Worm (Caenorhabditis elegans): ENCODE data around the gene K02B2.6.

Gene K02B2.6

ce11 chrIV:5924241-5924640 is 37.8 kb downstream of the K02B2.6 start:
- TF ChIP-seq snpc-1.1 (tag; optimal IDR thresholded peaks at IDR 0.05; ENCODE audit: insufficient read depth) (no peak), efl-1 (GFP tag; optimal IDR thresholded peaks at IDR 0.05) (no peak), ceh-100 (GFP tag; IDR thresholded peaks at IDR 0.05) (no peak), F10E7.11 (tag; optimal IDR thresholded peaks at IDR 0.05) (no peak), atf-7 (tag; optimal IDR thresholded peaks at IDR 0.05) (no peak), xnd-1 (tag; optimal IDR thresholded peaks at IDR 0.05) (no peak), egl-18 (GFP tag; IDR thresholded peaks at IDR 0.05) (no peak), rcor-1 (GFP tag; IDR thresholded peaks at IDR 0.05) (no peak), akir-1 (GFP tag; optimal IDR thresholded peaks at IDR 0.05) (no peak), lag-1 (GFP tag; IDR thresholded peaks at IDR 0.05) (no peak), F33H1.4 (GFP tag; IDR thresholded peaks at IDR 0.05) (no peak), ztf-22 (GFP tag; optimal IDR thresholded peaks at IDR 0.05) (no peak), nfya-2 (GFP tag; IDR thresholded peaks at IDR 0.05) (no peak)

ce11 chrIV:5923112-5923511 is 39.0 kb downstream of the K02B2.6 start:
- no peak for TF ChIP-seq T26A5.8 (tag; optimal IDR thresholded peaks at IDR 0.05)
- no peak for TF ChIP-seq snpc-1.1 (tag; optimal IDR thresholded peaks at IDR 0.05; ENCODE audit: insufficient read depth)
- no peak for TF ChIP-seq B0035.1 (tag; optimal IDR thresholded peaks at IDR 0.05)
- no peak for TF ChIP-seq xnd-1 (tag; optimal IDR thresholded peaks at IDR 0.05)
- TF ChIP-seq snpc-4 (GFP tag; optimal IDR thresholded peaks at IDR 0.05), result no peak
- no peak for TF ChIP-seq snpc-4 (tag; optimal IDR thresholded peaks at IDR 0.05)
- no peak for TF ChIP-seq hlh-12 (tag; optimal IDR thresholded peaks at IDR 0.05)
- no peak for TF ChIP-seq hsf-1 (GFP tag; IDR thresholded peaks at IDR 0.05)

- TF ChIP-seq nfya-1 (tag; optimal IDR thresholded peaks at IDR 0.05; ENCODE audit: borderline replicate concordance, insufficient read depth) (no peak), dox-1 (GFP tag; IDR thresholded peaks at IDR 0.05) (no peak), T26A5.8 (tag; optimal IDR thresholded peaks at IDR 0.05) (no peak), madf-8 (GFP tag; conservative IDR thresholded peaks at IDR 0.05) (no peak)
Observed at ce11 chrIV:5917026-5917425, 45.0 kb downstream of the K02B2.6 start, which contains the start of gene dhhc-13. TSS of gene dhhc-13 (plus strand) at chrIV:5917326.

- no peak for TF ChIP-seq F52B5.7 (tag; optimal IDR thresholded peaks at IDR 0.05)
- no peak for TF ChIP-seq Y53F4B.3 (GFP tag; IDR thresholded peaks at IDR 0.05)
- TF ChIP-seq tbx-9 (tag; optimal IDR thresholded peaks at IDR 0.05; ENCODE audit: borderline replicate concordance), result no peak
- TF ChIP-seq akir-1 (GFP tag; optimal IDR thresholded peaks at IDR 0.05), result no peak
- TF ChIP-seq repo-1 (tag; optimal IDR thresholded peaks at IDR 0.05), result no peak
- TF ChIP-seq cebp-1 (GFP tag; IDR thresholded peaks at IDR 0.05), result no peak
- TF ChIP-seq cebp-1 (tag; optimal IDR thresholded peaks at IDR 0.05), result no peak
- no peak for TF ChIP-seq ama-1 (optimal IDR thresholded peaks at IDR 0.05)
- no peak for TF ChIP-seq ama-1 (GFP tag; optimal IDR thresholded peaks at IDR 0.05)
- no peak for TF ChIP-seq B0336.3 (GFP tag; IDR thresholded peaks at IDR 0.05)
- no peak for TF ChIP-seq madf-3 (GFP tag; IDR thresholded peaks at IDR 0.05)
- TF ChIP-seq somi-1 (GFP tag; optimal IDR thresholded peaks at IDR 0.05), result no peak
- no peak for TF ChIP-seq ceh-27 (GFP tag; optimal IDR thresholded peaks at IDR 0.05)
Observed at ce11 chrIV:5915152-5915551, 46.9 kb downstream of the K02B2.6 start.
